Worm (Caenorhabditis elegans): Measurements from ENCODE around the gene oxy-4.

DNA sequence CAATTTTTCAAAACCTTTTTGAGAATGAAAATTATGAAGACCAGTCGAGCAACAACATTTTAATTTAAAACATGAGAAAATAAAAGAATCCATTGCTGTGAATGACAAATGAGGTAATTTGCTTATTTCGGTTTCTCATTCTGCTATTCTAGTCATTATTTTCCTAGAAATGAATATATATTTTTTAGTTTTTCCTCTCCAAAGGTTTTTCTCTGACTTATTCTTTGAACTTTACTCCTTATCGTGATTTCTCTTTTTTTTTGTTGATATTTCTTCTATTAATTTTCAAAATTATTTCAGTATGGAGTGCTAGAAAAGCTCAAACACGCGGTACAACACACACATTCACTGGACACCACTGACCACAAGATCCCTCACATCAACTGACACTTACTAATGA lies 27.0 kb upstream of the oxy-4 start, which contains the start of gene pup-2:
- TF ChIP-seq pha-4 (tag; optimal IDR thresholded peaks at IDR 0.05) (no peak), lin-39 (tag; optimal IDR thresholded peaks at IDR 0.05) (no peak), nhr-25 (tag; optimal IDR thresholded peaks at IDR 0.05) (no peak), ama-1 (optimal IDR thresholded peaks at IDR 0.05) (no peak)
